Fruit fly (Drosophila melanogaster): ENCODE data around the gene CtIP.

DNA sequence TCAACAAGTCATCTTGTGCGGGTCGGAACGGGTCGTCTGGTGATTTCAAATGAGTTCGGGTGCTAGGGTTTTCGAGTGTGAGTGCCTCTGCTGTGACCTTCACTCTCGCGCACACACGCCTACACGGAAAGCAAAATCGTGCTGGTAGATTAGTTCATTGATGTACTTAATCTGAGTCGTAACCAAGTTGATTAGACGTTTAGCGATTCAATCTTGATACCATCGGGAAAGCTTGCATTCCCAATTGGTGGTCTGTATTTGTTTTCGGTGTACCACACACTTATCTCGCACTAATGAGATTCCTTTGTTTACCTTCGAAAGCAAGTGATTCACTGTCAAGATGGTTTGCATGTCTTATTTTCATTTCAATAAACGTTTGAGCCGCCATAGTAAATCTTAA is 47.1 kb upstream of the CtIP start:
- TF ChIP-seq usp (GFP tag; optimal IDR thresholded peaks at IDR 0.05), result no peak
- TF ChIP-seq psq (optimal IDR thresholded peaks at IDR 0.05), result no peak
- TF ChIP-seq EcR (GFP tag; optimal IDR thresholded peaks at IDR 0.05), result no peak
- no peak for TF ChIP-seq pan (optimal IDR thresholded peaks at IDR 0.05)
- TF ChIP-seq Dll (optimal IDR thresholded peaks at IDR 0.05), result no peak

All from whole organism.